Fruit fly (Drosophila melanogaster) whole organism, pupa: ENCODE data around the gene Nep4.

Experiments used
- CG15710 ChIP-seq: fragments of 200-800 bp; sonication (Bioruptor generic); optimal IDR thresholded peaks from 2 replicates; lab custom pipeline; 2018; ENCODE audit warnings: missing biosample characterization, mild to moderate bottlenecking, missing genetic modification characterization, moderate library complexity
- rn ChIP-seq: fragments of 200-800 bp; sonication (Bioruptor generic); IDR thresholded peaks from 2 replicates; pipeline ENCODE4 v1.3.6; 2022; ENCODE audit warnings: missing biosample characterization, missing genetic modification characterization

DNA sequence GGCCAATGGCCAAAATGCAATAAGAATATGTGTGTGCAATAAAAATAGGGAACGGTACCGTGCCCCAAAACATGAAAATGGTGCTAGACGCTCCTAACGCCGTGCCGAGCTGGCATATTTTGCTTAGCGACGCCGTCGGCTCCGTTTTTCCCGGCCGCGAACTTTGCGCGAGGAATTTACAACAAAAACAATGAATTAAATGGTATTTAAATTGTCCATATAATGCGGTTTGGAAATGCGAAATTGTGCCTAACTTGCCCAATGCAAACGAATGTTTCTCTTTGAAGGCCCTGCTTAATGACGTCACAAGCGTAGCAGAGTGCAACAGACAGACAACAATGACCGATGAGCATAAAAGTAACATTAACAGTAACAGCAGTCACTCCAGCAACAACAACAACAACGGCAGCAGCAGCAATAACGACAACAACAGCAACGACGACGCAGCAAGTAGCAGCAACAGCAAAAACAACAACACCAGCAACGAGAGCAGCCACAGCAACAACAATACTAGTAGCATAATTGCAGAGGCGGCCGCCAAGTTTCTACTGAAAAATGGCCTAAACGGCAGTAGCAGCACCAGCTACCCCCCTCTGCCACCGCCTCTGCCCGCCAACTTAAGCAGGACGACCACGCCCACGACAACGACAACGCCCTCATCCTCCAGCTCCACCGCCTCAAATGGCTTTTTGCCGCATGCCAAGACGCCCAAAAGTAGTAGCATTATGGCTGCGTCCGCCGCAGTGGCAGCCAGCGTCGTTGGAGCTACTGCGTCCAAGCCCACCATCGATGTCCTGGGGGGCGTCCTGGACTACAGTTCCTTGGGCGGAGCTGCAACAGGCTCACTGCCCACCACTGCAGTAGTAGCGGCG, 37.2 kb downstream of the Nep4 start:
- TF ChIP-seq CG15710 (tag; lab: Kevin White, UChicago) (no peak), rn (GFP tag; lab: Robert Waterston, UW) (no peak)
